Worm (Caenorhabditis elegans) whole organism, late embryonic: ENCODE data around the gene hpo-30.

Source experiments
- C08G9.2 ChIP-seq: sonication (generic microtip); optimal IDR thresholded peaks from 2 replicates; lab custom pipeline; 2016; ENCODE audit warnings: mild to moderate bottlenecking, missing genetic modification characterization, moderate library complexity, missing compliant biosample characterization
- ceh-2 ChIP-seq: sonication (generic microtip); optimal IDR thresholded peaks from 2 replicates; lab custom pipeline; 2016; ENCODE audit warnings: missing genotype, missing genetic modification characterization, missing compliant biosample characterization
- ceh-48 ChIP-seq: sonication (generic microtip); optimal IDR thresholded peaks from 2 replicates; lab custom pipeline; 2016; ENCODE audit warnings: missing genetic modification characterization, inconsistent platforms, missing compliant biosample characterization
- eyg-1 ChIP-seq: sonication (generic microtip); optimal IDR thresholded peaks from 2 replicates; lab custom pipeline; 2016; ENCODE audit warnings: missing genotype, missing genetic modification characterization, missing compliant biosample characterization
- fkh-10 ChIP-seq: fragments of 150-350 bp; optimal IDR thresholded peaks from 2 replicates; lab custom pipeline; 2014; ENCODE audit warnings: missing biosample characterization, missing genetic modification reagents, missing genetic modification characterization
- pag-3 ChIP-seq: sonication (generic microtip); optimal IDR thresholded peaks from 2 replicates; lab custom pipeline; 2016; ENCODE audit warnings: missing compliant biosample characterization, missing genetic modification characterization, borderline replicate concordance
- pha-4 ChIP-seq: fragments of 150-350 bp; optimal IDR thresholded peaks from 2 replicates; lab custom pipeline; 2018; ENCODE audit warnings: missing biosample characterization, missing genetic modification reagents, missing genetic modification characterization
- pros-1 ChIP-seq: fragments of 150-350 bp; optimal IDR thresholded peaks from 2 replicates; lab custom pipeline; 2014; ENCODE audit warnings: missing biosample characterization, missing genetic modification reagents, missing genetic modification characterization
- sox-2 ChIP-seq: fragments of 200-800 bp; sonication (Bioruptor generic); IDR thresholded peaks from 2 replicates; pipeline ENCODE4 v1.3.6; 2022; ENCODE audit warnings: missing genetic modification reagents, missing genetic modification characterization, missing compliant biosample characterization
- sox-4 ChIP-seq: sonication (generic microtip); optimal IDR thresholded peaks from 2 replicates; lab custom pipeline; 2017; ENCODE audit warnings: mild to moderate bottlenecking, missing genetic modification characterization, inconsistent platforms, missing compliant biosample characterization
- syd-9 ChIP-seq: sonication (generic microtip); optimal IDR thresholded peaks from 2 replicates; lab custom pipeline; 2016; ENCODE audit warnings: mild to moderate bottlenecking, missing genetic modification characterization, moderate library complexity, missing compliant biosample characterization

DNA sequence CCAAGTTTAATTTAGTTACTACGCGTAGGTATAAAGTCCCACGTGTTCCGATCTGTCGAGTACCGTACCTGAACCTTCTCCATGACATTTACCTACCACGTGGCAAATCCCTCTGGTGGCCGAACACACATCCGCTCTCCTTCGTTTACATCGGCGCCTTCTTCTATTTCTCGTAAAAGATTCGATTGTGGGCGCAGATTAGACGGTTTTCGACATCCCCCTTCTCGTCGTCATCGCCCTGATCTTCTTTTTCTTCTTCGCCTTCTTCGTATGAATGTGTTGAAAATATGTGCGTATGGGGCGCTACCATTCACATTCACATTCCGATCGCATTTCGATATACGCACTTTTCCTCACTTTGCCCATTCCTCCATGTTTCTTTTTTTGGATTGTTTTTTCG, 13.4 kb downstream of the hpo-30 start:
- TF ChIP-seq sox-2 (GFP tag; lab: Robert Waterston, UW), result no peak
- no peak for TF ChIP-seq ceh-2 (tag; lab: Kevin White, UChicago)
- TF ChIP-seq pag-3 (tag; lab: Kevin White, UChicago), result no peak
- no peak for TF ChIP-seq ceh-48
- no peak for TF ChIP-seq eyg-1
- no peak for TF ChIP-seq pha-4
- no peak for TF ChIP-seq fkh-10 (GFP tag; lab: Kevin White, UChicago)
- no peak for TF ChIP-seq sox-4 (tag; lab: Kevin White, UChicago)
- no peak for TF ChIP-seq C08G9.2 (tag; lab: Kevin White, UChicago)
- no peak for TF ChIP-seq syd-9 (tag; lab: Kevin White, UChicago)
- no peak for TF ChIP-seq pros-1 (tag; lab: Kevin White, UChicago)
